Fruit fly (Drosophila melanogaster) whole organism, adult: ENCODE results near the gene Sfxn2.
A peak's percentile ranks its signal among the peaks of the same experiment; 100 is the strongest.

Experiments used
- CG12768 ChIP-seq: fragments of 200-800 bp; sonication (Bioruptor generic); optimal IDR thresholded peaks from 2 replicates; lab custom pipeline; 2017; ENCODE audit warnings: missing biosample characterization, missing genetic modification characterization, mild to moderate bottlenecking, moderate library complexity, missing genetic modification reagents
- CG7045 ChIP-seq: fragments of 200-800 bp; sonication (Bioruptor generic); optimal IDR thresholded peaks from 2 replicates; lab custom pipeline; 2017; ENCODE audit warnings: missing biosample characterization, mild to moderate bottlenecking, missing genetic modification characterization
- bab1 ChIP-seq: fragments of 200-800 bp; sonication (Bioruptor generic); optimal IDR thresholded peaks from 3 replicates; lab custom pipeline; 2019; ENCODE audit warnings: missing biosample characterization, mild to moderate bottlenecking, missing genetic modification characterization, moderate library complexity
- cic ChIP-seq: fragments of 200-800 bp; sonication (Bioruptor generic); optimal IDR thresholded peaks from 2 replicates; lab custom pipeline; 2017; ENCODE audit warnings: missing biosample characterization, mild to moderate bottlenecking, missing genetic modification characterization, moderate library complexity

DNA sequence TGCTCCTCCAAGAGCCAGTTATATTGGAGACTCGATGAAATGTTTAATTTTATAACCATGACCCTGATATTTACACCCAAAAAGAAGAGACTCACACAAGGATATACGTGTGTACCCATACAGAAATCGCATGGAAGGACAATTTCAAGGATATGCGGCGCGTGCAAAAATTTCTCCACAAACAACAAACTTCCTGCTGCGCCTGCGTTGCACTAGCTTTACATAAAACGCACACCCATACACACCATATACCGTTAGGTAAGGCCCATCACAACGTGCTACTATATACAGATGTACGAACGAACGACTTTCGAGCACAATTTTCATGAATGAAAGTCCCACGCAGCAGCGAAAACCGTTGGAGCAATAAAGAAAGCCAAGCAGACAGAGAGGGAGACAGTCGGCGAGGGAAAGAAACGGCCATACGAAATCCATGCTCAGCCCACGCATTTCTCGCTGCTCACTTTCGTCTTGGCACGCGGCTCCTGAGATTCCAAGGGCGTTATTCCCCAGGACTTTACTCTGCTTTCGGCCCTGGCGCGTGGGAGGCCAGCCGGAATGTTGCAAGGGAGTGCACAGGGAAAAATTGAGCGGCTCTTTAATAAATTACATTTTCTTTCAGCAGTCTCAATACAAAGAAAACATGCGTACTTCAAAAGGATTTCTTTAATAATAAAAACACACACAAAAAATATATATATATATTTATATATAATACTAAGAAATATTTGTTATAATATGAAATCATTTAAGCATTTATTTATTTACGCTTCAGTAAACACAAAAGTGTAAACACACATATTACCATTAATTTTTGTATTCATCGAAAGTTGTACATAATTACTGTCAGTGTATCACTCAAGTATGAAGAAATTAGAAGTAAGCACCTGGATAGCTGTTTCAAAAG, 24.7 kb downstream of the Sfxn2 start:
- no peak for TF ChIP-seq cic (GFP tag; lab: Kevin White, UChicago)
- TF ChIP-seq bab1 (GFP tag; lab: Kevin White, UChicago), result no peak
- no peak for TF ChIP-seq CG12768 (GFP tag; lab: Kevin White, UChicago)
- peak; percentile 28 for TF ChIP-seq CG7045 (GFP tag; lab: Kevin White, UChicago)
